Worm (Caenorhabditis elegans): Measurements from ENCODE around the gene F47B10.5.

DNA sequence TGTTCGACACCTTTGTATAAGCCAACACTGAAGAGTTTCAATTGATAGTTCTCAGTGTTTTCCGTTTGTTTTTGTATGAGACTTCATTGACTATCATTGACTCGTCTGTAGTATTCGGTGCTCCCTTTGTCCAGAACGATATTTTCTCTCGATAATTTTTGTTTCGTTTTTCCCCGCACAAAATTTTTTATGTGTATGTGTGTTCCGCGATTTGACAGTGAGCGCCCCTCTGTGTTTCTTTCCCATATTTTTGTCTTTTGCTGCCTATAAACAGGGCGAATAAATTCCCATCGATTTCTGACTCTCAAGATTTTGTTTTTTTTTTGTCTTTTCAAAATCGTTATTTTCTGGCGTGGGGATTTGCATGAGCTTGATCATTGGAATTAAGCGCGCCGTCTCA is 7.2 kb downstream of the F47B10.5 start, which contains the start of gene T21E8.7:
- TF ChIP-seq skn-1 (tag; optimal IDR thresholded peaks at IDR 0.05): no peak
- no peak for TF ChIP-seq unc-62 (GFP tag; optimal IDR thresholded peaks at IDR 0.05)
- no peak for TF ChIP-seq ceh-82 (tag; optimal IDR thresholded peaks at IDR 0.05)
- TF ChIP-seq ama-1 (optimal IDR thresholded peaks at IDR 0.05): no peak
- no peak for TF ChIP-seq crh-2 (tag; optimal IDR thresholded peaks at IDR 0.05)
- TF ChIP-seq ztf-11 (tag; optimal IDR thresholded peaks at IDR 0.05): no peak
